Fruit fly (Drosophila melanogaster) whole organism, embryonic: Measurements from ENCODE around the gene robl22E.

Source experiments
- Bteb2 ChIP-seq: fragments of 200-800 bp; sonication (Bioruptor generic); optimal IDR thresholded peaks from 2 replicates; lab custom pipeline; 2016; ENCODE audit warnings: missing biosample characterization, missing genetic modification characterization
- CG11695 ChIP-seq: fragments of 200-800 bp; sonication (Bioruptor generic); IDR thresholded peaks from 3 replicates; pipeline ENCODE4 v1.3.6; 2022; ENCODE audit warnings: missing biosample characterization, missing genetic modification characterization
- CG11723 ChIP-seq: fragments of 200-800 bp; sonication (Bioruptor generic); optimal IDR thresholded peaks from 2 replicates; lab custom pipeline; 2017; ENCODE audit warnings: missing biosample characterization, mild to moderate bottlenecking, missing genetic modification characterization
- CG12104 ChIP-seq: fragments of 200-800 bp; sonication (Bioruptor generic); optimal IDR thresholded peaks from 3 replicates; lab custom pipeline; 2016; ENCODE audit warnings: missing biosample characterization, missing genetic modification characterization
- CG12219 ChIP-seq: fragments of 200-800 bp; sonication (Bioruptor generic); optimal IDR thresholded peaks from 3 replicates; lab custom pipeline; 2018; ENCODE audit warnings: missing biosample characterization, mild to moderate bottlenecking, missing genetic modification characterization
- CG12659 ChIP-seq: fragments of 200-800 bp; sonication (Bioruptor generic); optimal IDR thresholded peaks from 3 replicates; lab custom pipeline; 2017; ENCODE audit warnings: mild to moderate bottlenecking, missing biosample characterization, missing genetic modification reagents, missing genetic modification characterization
- CG13296 ChIP-seq: fragments of 200-800 bp; sonication (Bioruptor generic); optimal IDR thresholded peaks from 3 replicates; lab custom pipeline; 2018; ENCODE audit warnings: missing biosample characterization, mild to moderate bottlenecking, missing genetic modification characterization
- CG14014 ChIP-seq: fragments of 200-800 bp; sonication (Bioruptor generic); IDR thresholded peaks from 2 replicates; pipeline ENCODE4 v1.3.6; 2022; ENCODE audit warnings: missing biosample characterization, missing genetic modification characterization
- CG15696 ChIP-seq: fragments of 200-800 bp; sonication (Bioruptor generic); optimal IDR thresholded peaks from 2 replicates; lab custom pipeline; 2019; ENCODE audit warnings: missing biosample characterization, mild to moderate bottlenecking, missing genetic modification characterization, moderate library complexity
- CG16863 ChIP-seq: fragments of 200-800 bp; sonication (Bioruptor generic); optimal IDR thresholded peaks from 3 replicates; lab custom pipeline; 2016; ENCODE audit warnings: missing biosample characterization, missing genetic modification characterization
- CG17359 ChIP-seq: fragments of 200-800 bp; sonication (Bioruptor generic); optimal IDR thresholded peaks from 3 replicates; lab custom pipeline; 2018; ENCODE audit warnings: missing biosample characterization, mild to moderate bottlenecking, missing genetic modification characterization, moderate library complexity
- CG2712 ChIP-seq: fragments of 200-800 bp; optimal IDR thresholded peaks from 3 replicates; lab custom pipeline; 2019; ENCODE audit warnings: missing biosample characterization, mild to moderate bottlenecking, missing genetic modification characterization, moderate library complexity
- CG3281 ChIP-seq: fragments of 200-800 bp; sonication (Bioruptor generic); optimal IDR thresholded peaks from 3 replicates; lab custom pipeline; 2017; ENCODE audit warnings: missing biosample characterization, mild to moderate bottlenecking, missing genetic modification characterization
- CG33557 ChIP-seq: fragments of 200-800 bp; sonication (Bioruptor generic); optimal IDR thresholded peaks from 2 replicates; lab custom pipeline; 2019; ENCODE audit warnings: missing biosample characterization, mild to moderate bottlenecking, missing genetic modification characterization, moderate library complexity
- CG43689 ChIP-seq: fragments of 200-800 bp; sonication (Bioruptor generic); IDR thresholded peaks from 2 replicates; pipeline ENCODE4 v1.3.6; 2022; ENCODE audit warnings: missing biosample characterization, missing genetic modification characterization
- CG4424 ChIP-seq: fragments of 200-800 bp; sonication (Bioruptor generic); optimal IDR thresholded peaks from 3 replicates; lab custom pipeline; 2016; ENCODE audit warnings: missing biosample characterization, missing genetic modification characterization
- CG4730 ChIP-seq: fragments of 200-800 bp; sonication (Bioruptor generic); IDR thresholded peaks from 2 replicates; pipeline ENCODE4 v1.3.6; 2022; ENCODE audit warnings: missing biosample characterization, missing genetic modification characterization
- CG6854 ChIP-seq: fragments of 200-800 bp; sonication (Bioruptor generic); optimal IDR thresholded peaks from 3 replicates; lab custom pipeline; 2017; ENCODE audit warnings: missing biosample characterization, mild to moderate bottlenecking, missing genetic modification characterization
- CG9817 ChIP-seq: fragments of 200-800 bp; sonication (Bioruptor generic); optimal IDR thresholded peaks from 2 replicates; lab custom pipeline; 2018; ENCODE audit warnings: missing biosample characterization, mild to moderate bottlenecking, missing genetic modification characterization, moderate library complexity
- CrebB ChIP-seq: fragments of 200-800 bp; sonication (Bioruptor generic); optimal IDR thresholded peaks from 3 replicates; lab custom pipeline; 2018; ENCODE audit warnings: missing biosample characterization, mild to moderate bottlenecking, missing genetic modification characterization
- Deaf1 ChIP-seq: fragments of 200-800 bp; optimal IDR thresholded peaks from 3 replicates; lab custom pipeline; 2019; ENCODE audit warnings: missing biosample characterization, mild to moderate bottlenecking, missing genetic modification characterization, moderate library complexity
- Elba2 ChIP-seq: fragments of 200-800 bp; sonication (Bioruptor generic); optimal IDR thresholded peaks from 3 replicates; lab custom pipeline; 2016; ENCODE audit warnings: missing biosample characterization, missing genetic modification characterization
- GATAe ChIP-seq: fragments of 200-800 bp; sonication (Bioruptor generic); conservative IDR thresholded peaks from 2 replicates; pipeline ENCODE4 v1.3.6; 2022; ENCODE audit warnings: missing biosample characterization, missing genetic modification characterization
- H15 ChIP-seq: fragments of 200-800 bp; sonication (Bioruptor generic); IDR thresholded peaks from 3 replicates; pipeline ENCODE4 v1.3.6; 2022; ENCODE audit warnings: missing biosample characterization, missing genetic modification characterization
- H2.0 ChIP-seq: fragments of 200-800 bp; sonication (Bioruptor generic); IDR thresholded peaks from 2 replicates; pipeline ENCODE4 v1.3.6; 2022; ENCODE audit warnings: missing biosample characterization, missing genetic modification characterization
- Mad ChIP-seq: fragments of 200-800 bp; sonication (Bioruptor generic); optimal IDR thresholded peaks from 2 replicates; lab custom pipeline; 2016; ENCODE audit warnings: missing biosample characterization, missing genetic modification characterization
- croc ChIP-seq: fragments of 200-800 bp; sonication (Bioruptor generic); conservative IDR thresholded peaks from 3 replicates; pipeline ENCODE4 v1.3.6; 2022; ENCODE audit warnings: missing biosample characterization, missing genetic modification characterization
- lola ChIP-seq, 3 experiments: fragments of >200 bp in 2 of 3; fragments of 200-800 bp in 1 of 3; sonication (Bioruptor generic) in 1 of 3; optimal IDR thresholded peaks; 2 replicates each; lab custom pipeline; 2017 to 2019; ENCODE audit warnings: missing biosample characterization in 3 of 3, missing genetic modification characterization in 3 of 3, mild to moderate bottlenecking in 1 of 3, moderate library complexity in 1 of 3
- maf-S ChIP-seq: fragments of 200-800 bp; sonication (Bioruptor generic); optimal IDR thresholded peaks from 2 replicates; lab custom pipeline; 2016; ENCODE audit warnings: missing biosample characterization, missing genetic modification characterization
- pho ChIP-seq: fragments of 200-800 bp; sonication (Bioruptor generic); optimal IDR thresholded peaks from 2 replicates; lab custom pipeline; 2016; ENCODE audit warnings: missing biosample characterization, missing genetic modification characterization
- sc ChIP-seq, 3 experiments: fragments of >200 bp in 2 of 3; fragments of 200-800 bp in 1 of 3; sonication (Bioruptor generic) in 1 of 3; optimal IDR thresholded peaks; 2 replicates in 2 of 3; 3 replicates in 1 of 3; lab custom pipeline; 2017; ENCODE audit warnings: mild to moderate bottlenecking in 1 of 3, missing biosample characterization in 1 of 3, missing genetic modification characterization in 1 of 3, missing genetic modification reagents in 1 of 3
- schlank ChIP-seq: fragments of 200-800 bp; sonication (Bioruptor generic); optimal IDR thresholded peaks from 2 replicates; lab custom pipeline; 2018; ENCODE audit warnings: missing biosample characterization, mild to moderate bottlenecking, missing genetic modification characterization
- shn ChIP-seq: fragments of 200-800 bp; sonication (Bioruptor generic); optimal IDR thresholded peaks from 3 replicates; lab custom pipeline; 2016; ENCODE audit warnings: missing biosample characterization, missing genetic modification characterization
- tin ChIP-seq: fragments of 200-800 bp; sonication (Bioruptor generic); optimal IDR thresholded peaks from 3 replicates; lab custom pipeline; 2016; ENCODE audit warnings: missing biosample characterization, missing genetic modification characterization
- zen ChIP-seq: fragments of 200-800 bp; sonication (Bioruptor generic); optimal IDR thresholded peaks from 3 replicates; lab custom pipeline; 2018; ENCODE audit warnings: missing biosample characterization, mild to moderate bottlenecking, missing genetic modification characterization, moderate library complexity

Gene robl22E

DNA sequence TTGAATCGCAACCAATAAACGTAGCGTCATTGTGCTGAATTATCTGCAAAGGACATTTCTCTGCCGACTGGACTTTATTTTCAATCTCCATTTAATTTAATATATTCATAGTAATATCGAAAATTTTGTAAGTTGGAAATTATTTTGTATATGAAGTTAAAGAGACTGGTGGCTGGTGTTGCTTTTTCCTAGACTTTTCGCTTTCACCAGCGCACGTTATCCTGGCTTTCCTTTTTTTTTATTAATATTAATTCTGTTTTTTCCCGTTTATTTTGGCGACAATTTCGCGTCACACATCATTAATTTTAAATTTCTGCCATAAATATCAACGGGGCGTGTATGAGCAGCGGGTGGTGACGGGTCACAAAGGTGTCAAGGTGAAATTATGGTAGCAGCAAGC is 25.3 kb downstream of the robl22E start, which contains the start of gene CG34049:
TSS of gene CG34049 (minus strand) at position 101 of the 400 bp plus-strand sequence.
- TF ChIP-seq CG2712 (tag; lab: Kevin White, UChicago) (no peak), CG6854 (GFP tag; lab: Kevin White, UChicago) (no peak), lola (GFP tag; optimal IDR thresholded peaks at IDR 0.05; lab: Kevin White, UChicago) (no peak), CG12104 (no peak), sc (optimal IDR thresholded peaks at IDR 0.05; lab: Kevin White, UChicago) (no peak), sc (GFP tag; optimal IDR thresholded peaks at IDR 0.05; lab: Kevin White, UChicago) (no peak)

- no peak for TF ChIP-seq schlank (tag; lab: Kevin White, UChicago)
- no peak for TF ChIP-seq CG11723
- TF ChIP-seq Mad (GFP tag; lab: Kevin White, UChicago) = no peak
- no peak for TF ChIP-seq CG15696 (tag; lab: Kevin White, UChicago)
- TF ChIP-seq CG14014 (GFP tag; lab: Robert Waterston, UW) = no peak
- no peak for TF ChIP-seq CG4424
- no peak for TF ChIP-seq maf-S (GFP tag; lab: Kevin White, UChicago)
- no peak for TF ChIP-seq Deaf1 (tag; lab: Kevin White, UChicago)
- TF ChIP-seq CG11695 (GFP tag; lab: Robert Waterston, UW) = no peak
- TF ChIP-seq croc (GFP tag; lab: Robert Waterston, UW) = no peak
- no peak for TF ChIP-seq zen
- TF ChIP-seq Bteb2 (GFP tag; lab: Kevin White, UChicago) = no peak
- TF ChIP-seq tin (GFP tag; lab: Kevin White, UChicago) = no peak
- no peak for TF ChIP-seq CG17359
- no peak for TF ChIP-seq CG12659
These were observed 27.4 kb downstream of the robl22E start, which contains the start of gene CG4270 for dm6 chr2L:2263142-2263541. TSS of gene CG4270 (plus strand) at chr2L:2263442.

dm6 chr2L:2254950-2255349 is 35.6 kb downstream of the robl22E start, which contains the start of gene Send1:
TSS of gene Send1 (minus strand) at chr2L:2255050.
- TF ChIP-seq CG33557 (GFP tag; lab: Kevin White, UChicago) (no peak), CG12219 (no peak), CG9817 (tag; lab: Kevin White, UChicago) (no peak), CG4730 (GFP tag; lab: Robert Waterston, UW) (no peak), CG13296 (no peak), CG43689 (GFP tag; lab: Robert Waterston, UW) (no peak), H2.0 (GFP tag; lab: Robert Waterston, UW) (no peak), Elba2 (GFP tag; lab: Kevin White, UChicago) (no peak), GATAe (no peak), pho (GFP tag; lab: Kevin White, UChicago) (no peak), CG16863 (GFP tag; lab: Kevin White, UChicago) (no peak), shn (GFP tag; lab: Kevin White, UChicago) (no peak), CG3281 (GFP tag; lab: Kevin White, UChicago) (no peak), Mad (GFP tag; lab: Kevin White, UChicago) (no peak), H15 (no peak)

DNA sequence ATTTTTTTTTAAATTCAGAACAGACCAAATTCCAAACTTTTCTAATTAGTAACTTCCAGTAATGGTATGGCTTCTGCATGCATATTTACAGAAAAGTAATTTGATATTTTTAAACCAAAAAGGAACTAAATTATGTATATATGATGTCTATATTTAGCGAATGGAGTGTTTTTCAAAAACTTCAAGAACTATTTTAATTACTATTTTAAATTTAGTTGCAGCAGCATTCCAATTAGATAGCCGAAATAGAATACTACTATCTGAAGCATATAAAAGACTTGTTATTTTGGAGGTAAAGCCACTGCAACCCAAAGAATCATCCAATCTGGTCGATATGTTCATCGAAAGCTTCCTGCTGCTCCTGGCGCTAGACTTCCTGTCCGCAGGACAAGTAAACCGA is 37.8 kb downstream of the robl22E start, which contains the start of gene CG17234:
TSS of gene CG17234 (plus strand) at position 301 of the 400 bp plus-strand sequence.
- TF ChIP-seq CrebB (tag; lab: Kevin White, UChicago) (no peak), CG12104 (no peak)
